Worm (Caenorhabditis elegans) whole organism, L3 larva: ENCODE results near the gene lin-18.

ENCODE experiments used
- R02D3.7 ChIP-seq: fragments of 150-350 bp; optimal IDR thresholded peaks from 2 replicates; lab custom pipeline; 2014; ENCODE audit warnings: missing biosample characterization, missing genetic modification characterization
- ZK546.5 ChIP-seq: sonication (generic microtip); optimal IDR thresholded peaks from 2 replicates; lab custom pipeline; 2017; ENCODE audit warnings: missing biosample characterization, missing genetic modification characterization
- ama-1 ChIP-seq: fragments of 150-350 bp; optimal IDR thresholded peaks from 2 replicates; lab custom pipeline; 2018
- ceh-16 ChIP-seq: sonication (generic microtip); optimal IDR thresholded peaks from 2 replicates; lab custom pipeline; 2017; ENCODE audit warnings: missing biosample characterization, missing genetic modification characterization
- ceh-28 ChIP-seq: fragments of 150-350 bp; optimal IDR thresholded peaks from 2 replicates; lab custom pipeline; 2014; ENCODE audit warnings: missing biosample characterization, missing genetic modification reagents, missing genetic modification characterization
- ceh-9 ChIP-seq: sonication (generic microtip); optimal IDR thresholded peaks from 2 replicates; lab custom pipeline; 2018; ENCODE audit warnings: missing biosample characterization, missing genetic modification characterization
- daf-12 ChIP-seq: fragments of 150-350 bp; optimal IDR thresholded peaks from 2 replicates; lab custom pipeline; 2014; ENCODE audit warnings: missing biosample characterization, missing genetic modification reagents, missing genetic modification characterization
- egl-27 ChIP-seq: sonication (generic microtip); optimal IDR thresholded peaks from 4 replicates; lab custom pipeline; 2017; ENCODE audit warnings: missing biosample characterization, missing genetic modification reagents, missing genetic modification characterization
- egl-5 ChIP-seq: fragments of 150-350 bp; optimal IDR thresholded peaks from 2 replicates; lab custom pipeline; 2017; ENCODE audit warnings: missing biosample characterization, missing genetic modification reagents, missing genetic modification characterization, inconsistent platforms
- elt-1 ChIP-seq: fragments of 150-350 bp; optimal IDR thresholded peaks from 2 replicates; lab custom pipeline; 2014; ENCODE audit warnings: missing biosample characterization, missing genetic modification characterization
- elt-2 ChIP-seq: sonication (generic microtip); optimal IDR thresholded peaks from 2 replicates; lab custom pipeline; 2016; ENCODE audit warnings: missing genetic modification reagents, mild to moderate bottlenecking, missing genetic modification characterization, missing compliant biosample characterization
- elt-3 ChIP-seq, 3 experiments: fragments of 150-350 bp in 1 of 3; sonication (generic microtip) in 2 of 3; optimal IDR thresholded peaks; 2 replicates in 2 of 3; 4 replicates in 1 of 3; lab custom pipeline; 2014 to 2017; ENCODE audit warnings: missing biosample characterization in 3 of 3, missing genetic modification characterization in 3 of 3
- eor-1 ChIP-seq, 2 experiments: fragments of 150-350 bp; optimal IDR thresholded peaks; 2 replicates each; lab custom pipeline; 2014 to 2018; ENCODE audit warnings: missing biosample characterization in 2 of 2, missing genetic modification characterization in 2 of 2
- hmg-11 ChIP-seq: sonication (generic microtip); optimal IDR thresholded peaks from 2 replicates; lab custom pipeline; 2016; ENCODE audit warnings: missing genetic modification characterization, missing compliant biosample characterization
- jun-1 ChIP-seq: fragments of 150-350 bp; optimal IDR thresholded peaks from 2 replicates; lab custom pipeline; 2014; ENCODE audit warnings: missing biosample characterization, missing genetic modification reagents, missing genetic modification characterization
- lin-39 ChIP-seq: fragments of 150-350 bp; optimal IDR thresholded peaks from 2 replicates; lab custom pipeline; 2018; ENCODE audit warnings: missing biosample characterization, missing genetic modification reagents, missing genetic modification characterization
- lsy-12 ChIP-seq: sonication (generic microtip); optimal IDR thresholded peaks from 2 replicates; lab custom pipeline; 2016; ENCODE audit warnings: mild to moderate bottlenecking, missing genetic modification characterization, missing compliant biosample characterization
- mdl-1 ChIP-seq: fragments of 150-350 bp; optimal IDR thresholded peaks from 2 replicates; lab custom pipeline; 2014; ENCODE audit warnings: missing biosample characterization, missing genetic modification characterization
- mml-1 ChIP-seq: fragments of 150-350 bp; sonication (generic microtip); optimal IDR thresholded peaks from 3 replicates; lab custom pipeline; 2014; ENCODE audit warnings: missing biosample characterization, missing genetic modification characterization
- nfya-1 ChIP-seq: sonication (generic microtip); optimal IDR thresholded peaks from 2 replicates; lab custom pipeline; 2017; ENCODE audit warnings: missing genetic modification characterization, mild to moderate bottlenecking, missing compliant biosample characterization, antibody characterized with exemption, moderate library complexity; ENCODE audit not compliant: insufficient read depth
- nhr-12 ChIP-seq: fragments of 150-350 bp; optimal IDR thresholded peaks from 2 replicates; lab custom pipeline; 2014; ENCODE audit warnings: missing biosample characterization, missing genetic modification characterization
- nhr-25 ChIP-seq: sonication (generic microtip); optimal IDR thresholded peaks from 2 replicates; lab custom pipeline; 2017; ENCODE audit warnings: missing biosample characterization, missing genetic modification characterization
- nhr-43 ChIP-seq: sonication (generic microtip); optimal IDR thresholded peaks from 2 replicates; lab custom pipeline; 2016; ENCODE audit warnings: mild to moderate bottlenecking, missing genetic modification characterization, missing compliant biosample characterization; ENCODE audit not compliant: poor library complexity, severe bottlenecking
- nhr-77 ChIP-seq: fragments of 150-350 bp; optimal IDR thresholded peaks from 2 replicates; lab custom pipeline; 2014; ENCODE audit warnings: missing biosample characterization, missing genetic modification characterization
- pha-4 ChIP-seq: fragments of 150-350 bp; optimal IDR thresholded peaks from 2 replicates; lab custom pipeline; 2014; ENCODE audit warnings: missing biosample characterization, missing genetic modification reagents, missing genetic modification characterization
- pqm-1 ChIP-seq: fragments of 150-350 bp; optimal IDR thresholded peaks from 2 replicates; lab custom pipeline; 2017; ENCODE audit warnings: missing biosample characterization, missing genetic modification characterization, inconsistent platforms
- sea-2 ChIP-seq: fragments of 150-350 bp; sonication (generic microtip); optimal IDR thresholded peaks from 4 replicates; lab custom pipeline; 2014; ENCODE audit warnings: missing biosample characterization, missing genetic modification reagents, missing genetic modification characterization
- skn-1 ChIP-seq: fragments of 150-350 bp; optimal IDR thresholded peaks from 2 replicates; lab custom pipeline; 2014; ENCODE audit warnings: missing biosample characterization, missing genetic modification characterization
- unc-39 ChIP-seq: sonication (generic microtip); optimal IDR thresholded peaks from 4 replicates; lab custom pipeline; 2017; ENCODE audit warnings: missing biosample characterization, missing genetic modification characterization
- zag-1 ChIP-seq: fragments of 150-350 bp; optimal IDR thresholded peaks from 2 replicates; lab custom pipeline; 2014; ENCODE audit warnings: missing biosample characterization, missing genetic modification characterization

Gene lin-18

ce11 chrX:3943213-3943612 lies 15.1 kb upstream of the lin-18 start, which contains the start of gene ptp-4A2:
Gene ptp-4A2 (minus strand): TSS chrX:3943313.
- no peak for TF ChIP-seq daf-12 (tag; lab: Kevin White, UChicago)
- no peak for TF ChIP-seq ZK546.5
- no peak for TF ChIP-seq zag-1
- no peak for TF ChIP-seq nhr-25 (tag; lab: Kevin White, UChicago)
- TF ChIP-seq egl-5 (tag; lab: Kevin White, UChicago) = no peak
- no peak for TF ChIP-seq pha-4 (tag; lab: Kevin White, UChicago)
- no peak for TF ChIP-seq elt-1 (tag; lab: Kevin White, UChicago)
- no peak for TF ChIP-seq elt-3 (tag; optimal IDR thresholded peaks at IDR 0.05; lab: Kevin White, UChicago)
- TF ChIP-seq ceh-28 (tag; lab: Kevin White, UChicago) = no peak
- TF ChIP-seq ceh-9 (tag; lab: Kevin White, UChicago) = no peak
- no peak for TF ChIP-seq mml-1 (tag; lab: Kevin White, UChicago)
- TF ChIP-seq lsy-12 (tag; lab: Kevin White, UChicago) = no peak

- TF ChIP-seq elt-3 (tag; optimal IDR thresholded peaks at IDR 0.05; lab: Kevin White, UChicago) (no peak), nfya-1 (tag; lab: Kevin White, UChicago) (no peak), pha-4 (tag; lab: Kevin White, UChicago) (peak; percentile 21), nhr-12 (tag; lab: Kevin White, UChicago) (no peak), ZK546.5 (no peak), unc-39 (tag; lab: Kevin White, UChicago) (no peak), mml-1 (tag; lab: Kevin White, UChicago) (no peak), elt-2 (tag; lab: Kevin White, UChicago) (peak; percentile 90), lsy-12 (tag; lab: Kevin White, UChicago) (no peak), egl-27 (tag; lab: Kevin White, UChicago) (no peak), eor-1 (tag; optimal IDR thresholded peaks at IDR 0.05; lab: Kevin White, UChicago) (no peak), R02D3.7 (tag; lab: Kevin White, UChicago) (no peak), nhr-43 (tag; lab: Kevin White, UChicago) (no peak), pqm-1 (tag; lab: Kevin White, UChicago) (peak; percentile 66), jun-1 (peak; percentile 67), sea-2 (GFP tag; lab: Kevin White, UChicago) (no peak)
Measured at ce11 chrX:3944073-3944472, 14.3 kb upstream of the lin-18 start.

- TF ChIP-seq nfya-1 (tag; lab: Kevin White, UChicago) = peak; percentile 24
- no peak for TF ChIP-seq sea-2 (GFP tag; lab: Kevin White, UChicago)
- TF ChIP-seq lsy-12 (tag; lab: Kevin White, UChicago) = no peak
- TF ChIP-seq daf-12 (tag; lab: Kevin White, UChicago) = no peak
Measured at ce11 chrX:3944961-3945587, 13.3 kb upstream of the lin-18 start.

ce11 chrX:3945681-3946080 lies 12.7 kb upstream of the lin-18 start:
- TF ChIP-seq pha-4 (tag; lab: Kevin White, UChicago) = peak; percentile 66
- no peak for TF ChIP-seq mdl-1 (tag; lab: Kevin White, UChicago)
- peak; percentile 41 for TF ChIP-seq elt-2 (tag; lab: Kevin White, UChicago)
- peak; percentile 81 for TF ChIP-seq hmg-11 (tag; lab: Kevin White, UChicago)
- peak; percentile 84 for TF ChIP-seq lin-39
- peak; percentile 19 for TF ChIP-seq ama-1
- peak; percentile 74 for TF ChIP-seq nfya-1 (tag; lab: Kevin White, UChicago)
- TF ChIP-seq nhr-77 (tag; lab: Kevin White, UChicago) = no peak

ce11 chrX:3949026-3949425 lies 9.3 kb upstream of the lin-18 start:
- TF ChIP-seq nfya-1 (tag; lab: Kevin White, UChicago) = no peak
- peak; percentile 4 for TF ChIP-seq ceh-28 (tag; lab: Kevin White, UChicago)
- TF ChIP-seq pqm-1 (tag; lab: Kevin White, UChicago) = peak; percentile 68
- peak; percentile 78 for TF ChIP-seq elt-2 (tag; lab: Kevin White, UChicago)
- TF ChIP-seq skn-1 = peak; percentile 28
- TF ChIP-seq pha-4 (tag; lab: Kevin White, UChicago) = no peak
- TF ChIP-seq ceh-16 (tag; lab: Kevin White, UChicago) = no peak
